Fruit fly (Drosophila melanogaster) whole organism, wandering third instar larva: ENCODE results near the gene crn.

Experiments
- Abd-B ChIP-seq: fragments of >200 bp; optimal IDR thresholded peaks from 2 replicates; lab custom pipeline; 2017; ENCODE audit warnings: missing biosample characterization, missing genetic modification characterization
- CG32264 ChIP-seq: fragments of 200-800 bp; sonication (Bioruptor generic); optimal IDR thresholded peaks from 2 replicates; lab custom pipeline; 2016; ENCODE audit warnings: missing biosample characterization, missing genetic modification characterization
- CG9705 ChIP-seq: fragments of 200-800 bp; sonication (Bioruptor generic); optimal IDR thresholded peaks from 2 replicates; lab custom pipeline; 2018; ENCODE audit warnings: missing biosample characterization, mild to moderate bottlenecking, missing genetic modification characterization
- CrebA ChIP-seq: fragments of 200-800 bp; sonication (Bioruptor generic); optimal IDR thresholded peaks from 2 replicates; lab custom pipeline; 2016; ENCODE audit warnings: missing biosample characterization, mild to moderate bottlenecking, missing genetic modification characterization, borderline replicate concordance
- Dfd ChIP-seq: fragments of >200 bp; optimal IDR thresholded peaks from 2 replicates; lab custom pipeline; 2017; ENCODE audit warnings: missing biosample characterization, missing genetic modification characterization
- Dif ChIP-seq: fragments of 200-275, 200-300 bp; sonication (Bioruptor generic); optimal IDR thresholded peaks from 2 replicates; lab custom pipeline; 2018; ENCODE audit warnings: missing biosample characterization, missing genetic modification characterization; ENCODE audit not compliant: partially characterized antibody
- Hnf4 ChIP-seq: fragments of 200-800 bp; sonication (Bioruptor generic); optimal IDR thresholded peaks from 2 replicates; lab custom pipeline; 2016; ENCODE audit warnings: missing biosample characterization, mild to moderate bottlenecking, missing genetic modification characterization
- Hr83 ChIP-seq: fragments of 200-300 bp; sonication (Bioruptor generic); optimal IDR thresholded peaks from 2 replicates; lab custom pipeline; 2016; ENCODE audit warnings: missing biosample characterization, mild to moderate bottlenecking, missing genetic modification characterization, moderate library complexity; ENCODE audit not compliant: poor library complexity, severe bottlenecking
- Jra ChIP-seq: sonication (Bioruptor generic); optimal IDR thresholded peaks from 2 replicates; lab custom pipeline; 2016; ENCODE audit warnings: missing biosample characterization, missing genetic modification characterization
- Mio ChIP-seq: sonication (Bioruptor generic); optimal IDR thresholded peaks from 2 replicates; lab custom pipeline; 2016; ENCODE audit warnings: missing biosample characterization, missing genetic modification characterization
- N ChIP-seq: fragments of >200 bp; optimal IDR thresholded peaks from 2 replicates; lab custom pipeline; 2018; ENCODE audit warnings: missing biosample characterization, missing external identifiers, missing genetic modification characterization
- OdsH ChIP-seq: fragments of 200-800 bp; sonication (Bioruptor generic); optimal IDR thresholded peaks from 2 replicates; lab custom pipeline; 2016; ENCODE audit warnings: missing biosample characterization, mild to moderate bottlenecking, missing genetic modification characterization
- Rel ChIP-seq, 2 experiments: fragments of 200-800 bp; sonication (Bioruptor generic) in 1 of 2; optimal IDR thresholded peaks; 2 replicates in 1 of 2; 3 replicates in 1 of 2; lab custom pipeline; 2016 to 2019; ENCODE audit warnings: mild to moderate bottlenecking in 2 of 2, missing biosample characterization in 2 of 2, missing genetic modification characterization in 2 of 2, moderate library complexity in 1 of 2
- Vsx2 ChIP-seq: fragments of 200-300, 225-300 bp; sonication (Bioruptor generic); optimal IDR thresholded peaks from 2 replicates; lab custom pipeline; 2018; ENCODE audit warnings: missing biosample characterization, missing genetic modification characterization; ENCODE audit not compliant: partially characterized antibody
- br ChIP-seq: fragments of 200-800 bp; sonication (Bioruptor generic); optimal IDR thresholded peaks from 2 replicates; lab custom pipeline; 2016; ENCODE audit warnings: missing biosample characterization, missing genetic modification characterization
- brk ChIP-seq: fragments of 200-800 bp; sonication (Bioruptor generic); optimal IDR thresholded peaks from 2 replicates; lab custom pipeline; 2016; ENCODE audit warnings: missing biosample characterization, mild to moderate bottlenecking, missing genetic modification characterization
- dl ChIP-seq, 2 experiments: fragments of 175-275, 200-275 bp in 1 of 2; fragments of 200-275 bp in 1 of 2; sonication (Bioruptor generic); optimal IDR thresholded peaks; lab custom pipeline; 2018; ENCODE audit warnings: mild to moderate bottlenecking in 2 of 2, missing biosample characterization in 2 of 2, missing genetic modification characterization in 2 of 2, moderate library complexity in 2 of 2; ENCODE audit not compliant: partially characterized antibody in 2 of 2, insufficient read depth in 1 of 2
- ey ChIP-seq: fragments of 200-800 bp; sonication (Bioruptor generic); optimal IDR thresholded peaks from 2 replicates; lab custom pipeline; 2016; ENCODE audit warnings: missing biosample characterization, missing genetic modification characterization
- foxo ChIP-seq, 2 experiments: fragments of 200-800 bp; sonication (Bioruptor generic); optimal IDR thresholded peaks; 2 replicates in 1 of 2; 3 replicates in 1 of 2; lab custom pipeline; 2016 to 2017; ENCODE audit warnings: missing biosample characterization in 2 of 2, missing genetic modification characterization in 2 of 2
- fru ChIP-seq: fragments of 200-800 bp; sonication (Bioruptor generic); optimal IDR thresholded peaks from 3 replicates; lab custom pipeline; 2016; ENCODE audit warnings: missing biosample characterization, mild to moderate bottlenecking, missing genetic modification characterization
- h ChIP-seq: fragments of 200-800 bp; sonication (Bioruptor generic); optimal IDR thresholded peaks from 3 replicates; lab custom pipeline; 2016; ENCODE audit warnings: missing biosample characterization, mild to moderate bottlenecking, missing genetic modification characterization
- jim ChIP-seq: fragments of 175-275, 200-325 bp; sonication (Bioruptor generic); optimal IDR thresholded peaks from 2 replicates; lab custom pipeline; 2016; ENCODE audit warnings: missing biosample characterization, mild to moderate bottlenecking, missing genetic modification characterization
- lola ChIP-seq: fragments of >200 bp; optimal IDR thresholded peaks from 2 replicates; lab custom pipeline; 2017; ENCODE audit warnings: missing biosample characterization, missing genetic modification characterization
- pan ChIP-seq: fragments of >200 bp; optimal IDR thresholded peaks from 2 replicates; lab custom pipeline; 2017
- psq ChIP-seq: fragments of 200-800 bp; sonication (Bioruptor generic); optimal IDR thresholded peaks from 3 replicates; lab custom pipeline; 2017; ENCODE audit warnings: missing biosample characterization, mild to moderate bottlenecking, missing genetic modification characterization, moderate library complexity
- rgr ChIP-seq: fragments of 200-800 bp; sonication (Bioruptor generic); optimal IDR thresholded peaks from 3 replicates; lab custom pipeline; 2016; ENCODE audit warnings: missing biosample characterization, mild to moderate bottlenecking, missing genetic modification characterization
- sage ChIP-seq: fragments of 200-800 bp; sonication (Bioruptor generic); optimal IDR thresholded peaks from 2 replicates; lab custom pipeline; 2016; ENCODE audit warnings: missing biosample characterization, mild to moderate bottlenecking, missing genetic modification characterization
- tai ChIP-seq: sonication (Bioruptor generic); optimal IDR thresholded peaks from 2 replicates; lab custom pipeline; 2016; ENCODE audit warnings: missing biosample characterization, missing genetic modification characterization
- usp ChIP-seq: fragments of >200 bp; optimal IDR thresholded peaks from 2 replicates; lab custom pipeline; 2017; ENCODE audit warnings: missing biosample characterization, missing genetic modification characterization
- woc ChIP-seq: sonication (Bioruptor generic); optimal IDR thresholded peaks from 2 replicates; lab custom pipeline; 2016; ENCODE audit warnings: missing biosample characterization, mild to moderate bottlenecking, missing genetic modification characterization

Gene crn

dm6 chrX:2222181-2222790 lies 27.5 kb downstream of the crn start, which contains the start of gene Vinc (continued):
- peak; percentile 79 for TF ChIP-seq CG32264 (GFP tag; lab: Kevin White, UChicago)
- TF ChIP-seq sage (GFP tag; lab: Kevin White, UChicago), result no peak
- no peak for TF ChIP-seq lola (GFP tag; lab: Kevin White, UChicago)

dm6 chrX:2221598-2221997 lies 28.2 kb downstream of the crn start:
- TF ChIP-seq woc (GFP tag; lab: Kevin White, UChicago), result no peak
- TF ChIP-seq CG32264 (GFP tag; lab: Kevin White, UChicago), result no peak
- no peak for TF ChIP-seq tai (GFP tag; lab: Kevin White, UChicago)
- TF ChIP-seq Hnf4 (GFP tag; lab: Kevin White, UChicago), result no peak
- no peak for TF ChIP-seq CrebA (GFP tag; lab: Kevin White, UChicago)
- no peak for TF ChIP-seq Dif (GFP tag; lab: Kevin White, UChicago)
- no peak for TF ChIP-seq foxo (GFP tag; optimal IDR thresholded peaks at IDR 0.05; lab: Kevin White, UChicago)
- no peak for TF ChIP-seq br (GFP tag; lab: Kevin White, UChicago)
- no peak for TF ChIP-seq CG9705 (GFP tag; lab: Kevin White, UChicago)
- TF ChIP-seq h, result no peak
- no peak for TF ChIP-seq Vsx2 (GFP tag; lab: Kevin White, UChicago)
- TF ChIP-seq psq, result no peak
- no peak for TF ChIP-seq sage (GFP tag; lab: Kevin White, UChicago)
- TF ChIP-seq Dfd (GFP tag; lab: Kevin White, UChicago), result no peak

dm6 chrX:2219899-2220298 lies 29.9 kb downstream of the crn start:
- TF ChIP-seq psq, result no peak
- TF ChIP-seq Mio, result no peak
- no peak for TF ChIP-seq CrebA (GFP tag; lab: Kevin White, UChicago)
- no peak for TF ChIP-seq Jra
- TF ChIP-seq br (GFP tag; lab: Kevin White, UChicago), result no peak
- TF ChIP-seq dl (GFP tag; optimal IDR thresholded peaks at IDR 0.05; lab: Kevin White, UChicago; ENCODE audit: insufficient read depth in 1 of 2, partially characterized antibody in 2 of 2), result no peak
- TF ChIP-seq rgr (GFP tag; lab: Kevin White, UChicago), result no peak
- TF ChIP-seq Abd-B (GFP tag; lab: Kevin White, UChicago), result no peak
- TF ChIP-seq Dfd (GFP tag; lab: Kevin White, UChicago), result no peak
- no peak for TF ChIP-seq h
- TF ChIP-seq Rel (GFP tag; optimal IDR thresholded peaks at IDR 0.05; lab: Kevin White, UChicago), result no peak
- no peak for TF ChIP-seq Rel (tag; optimal IDR thresholded peaks at IDR 0.05; lab: Kevin White, UChicago)
- TF ChIP-seq Hnf4 (GFP tag; lab: Kevin White, UChicago), result no peak
- TF ChIP-seq ey, result no peak
- no peak for TF ChIP-seq usp (GFP tag; lab: Kevin White, UChicago)

dm6 chrX:2219246-2219645 lies 30.5 kb downstream of the crn start:
- no peak for TF ChIP-seq brk (GFP tag; lab: Kevin White, UChicago)
- TF ChIP-seq foxo (GFP tag; optimal IDR thresholded peaks at IDR 0.05; lab: Kevin White, UChicago), result no peak
- no peak for TF ChIP-seq CG32264 (GFP tag; lab: Kevin White, UChicago)

- TF ChIP-seq Hr83 (GFP tag; lab: Kevin White, UChicago), result no peak
Observed at dm6 chrX:2218455-2218854, 31.3 kb downstream of the crn start.

- TF ChIP-seq Jra (no peak), brk (GFP tag; lab: Kevin White, UChicago) (no peak), fru (no peak), dl (GFP tag; optimal IDR thresholded peaks at IDR 0.05; lab: Kevin White, UChicago; ENCODE audit: insufficient read depth in 1 of 2, partially characterized antibody in 2 of 2) (no peak), OdsH (no peak), jim (no peak), N (GFP tag; lab: Kevin White, UChicago) (no peak), pan (lab: Kevin White, UChicago) (no peak), lola (GFP tag; lab: Kevin White, UChicago) (no peak), Hnf4 (GFP tag; lab: Kevin White, UChicago) (no peak), psq (no peak), rgr (GFP tag; lab: Kevin White, UChicago) (no peak), woc (GFP tag; lab: Kevin White, UChicago) (no peak), h (no peak)
- TF ChIP-seq, all 38 proteins: peak for 0
Observed at dm6 chrX:2213759-2214406, 35.9 kb downstream of the crn start, which contains the start of gene SmydA-8. Gene SmydA-8 (minus strand): TSS chrX:2213809.
